Worm (Caenorhabditis elegans): ENCODE results near the gene snrp-40.1.

The snrp-40.1 gene

DNA sequence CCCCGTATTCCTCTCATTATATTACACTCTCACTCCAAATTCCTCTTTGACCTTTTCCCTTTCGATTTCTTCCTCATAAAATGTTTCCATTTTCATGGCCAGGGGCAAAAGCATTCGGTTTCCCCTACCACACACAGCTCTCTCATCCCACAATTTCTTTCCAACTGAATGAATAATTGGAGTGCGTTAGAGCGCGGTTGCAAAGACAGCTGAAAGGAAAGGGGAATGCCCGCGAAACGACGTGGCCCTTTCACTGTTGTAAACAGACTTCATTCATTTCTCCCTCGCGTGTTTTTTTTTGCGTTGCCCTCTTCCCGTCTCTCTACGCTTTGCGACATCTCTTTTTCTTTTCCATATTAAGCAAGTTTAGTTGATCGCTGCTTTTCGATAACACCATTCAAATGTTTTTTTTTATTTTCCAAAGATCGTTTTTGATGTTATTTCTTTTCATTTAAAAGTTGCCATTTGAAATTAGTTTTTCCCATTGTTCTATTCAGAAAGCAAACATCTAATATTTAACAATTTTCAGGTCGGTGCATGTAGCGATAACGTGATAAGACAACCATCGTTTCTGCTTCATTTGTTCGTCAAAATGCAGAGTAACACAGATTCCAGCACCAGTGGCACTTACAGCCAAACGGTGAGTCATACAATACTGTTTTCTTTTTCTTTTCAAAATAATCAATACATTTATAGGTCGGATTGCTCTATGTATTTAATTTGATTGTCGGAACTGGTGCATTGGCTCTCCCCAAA lies 37.1 kb downstream of the snrp-40.1 start, which contains the start of gene C03A3.2 (continued):
- TF ChIP-seq tlp-1 (tag; optimal IDR thresholded peaks at IDR 0.05) (no peak), mep-1 (tag; optimal IDR thresholded peaks at IDR 0.05) (peak; percentile 71), nhr-28 (tag; optimal IDR thresholded peaks at IDR 0.05) (no peak), lin-35 (GFP tag; optimal IDR thresholded peaks at IDR 0.05) (peak; percentile 52 to 72), zip-4 (GFP tag; optimal IDR thresholded peaks at IDR 0.05) (no peak), dpl-1 (GFP tag; optimal IDR thresholded peaks at IDR 0.05) (peak; percentile 38 to 79 (median 61)), C16A3.4 (tag; optimal IDR thresholded peaks at IDR 0.05) (peak; percentile 65), nhr-77 (tag; optimal IDR thresholded peaks at IDR 0.05) (peak; percentile 26), unc-130 (tag; optimal IDR thresholded peaks at IDR 0.05) (no peak), isw-1 (GFP tag; IDR thresholded peaks at IDR 0.05) (peak; percentile 22; the same call in 1 of the 2 replicates), efl-3 (GFP tag; optimal IDR thresholded peaks at IDR 0.05) (no peak), nhr-47 (tag; optimal IDR thresholded peaks at IDR 0.05) (peak; percentile 67), nhr-84 (tag; optimal IDR thresholded peaks at IDR 0.05) (no peak), ceh-8 (GFP tag; optimal IDR thresholded peaks at IDR 0.05) (peak; percentile 10), xbp-1 (tag; optimal IDR thresholded peaks at IDR 0.05) (peak; percentile 59), jun-1 (tag; optimal IDR thresholded peaks at IDR 0.05) (no peak), fkh-4 (tag; optimal IDR thresholded peaks at IDR 0.05; ENCODE audit: borderline replicate concordance) (no peak), mab-9 (GFP tag; IDR thresholded peaks at IDR 0.05) (0 out of 2 replicates have a peak, but pooled peaks have one; percentile 36), lin-14 (GFP tag; optimal IDR thresholded peaks at IDR 0.05) (peak; percentile 96), vab-15 (tag; optimal IDR thresholded peaks at IDR 0.05) (peak; percentile 92), skn-1 (tag; optimal IDR thresholded peaks at IDR 0.05) (peak; percentile 14), lir-3 (tag; optimal IDR thresholded peaks at IDR 0.05; ENCODE audit: poor library complexity) (peak; percentile 21), ztf-11 (tag; optimal IDR thresholded peaks at IDR 0.05) (no peak), C04F5.9 (tag; optimal IDR thresholded peaks at IDR 0.05) (no peak), sox-4 (tag; optimal IDR thresholded peaks at IDR 0.05) (no peak), nhr-12 (tag; optimal IDR thresholded peaks at IDR 0.05) (no peak), sptf-1 (tag; optimal IDR thresholded peaks at IDR 0.05) (no peak), nhr-71 (tag; optimal IDR thresholded peaks at IDR 0.05) (peak; percentile 76), Y116A8C.19 (tag; optimal IDR thresholded peaks at IDR 0.05; ENCODE audit: borderline replicate concordance) (no peak), aha-1 (tag; optimal IDR thresholded peaks at IDR 0.05) (no peak), unc-30 (tag; optimal IDR thresholded peaks at IDR 0.05) (no peak), pag-3 (tag; optimal IDR thresholded peaks at IDR 0.05; ENCODE audit: borderline replicate concordance, insufficient read depth) (no peak), efl-1 (optimal IDR thresholded peaks at IDR 0.05) (peak; percentile 50 to 72), efl-1 (GFP tag; optimal IDR thresholded peaks at IDR 0.05 in 1 of 2) (peak; percentile 49 to 92), egl-13 (tag; optimal IDR thresholded peaks at IDR 0.05) (peak; percentile 24), tbx-2 (tag; optimal IDR thresholded peaks at IDR 0.05) (peak; percentile 67), nhr-20 (tag; optimal IDR thresholded peaks at IDR 0.05) (peak; percentile 64), pqm-1 (tag; optimal IDR thresholded peaks at IDR 0.05) (no peak), blmp-1 (tag; optimal IDR thresholded peaks at IDR 0.05) (peak; percentile 97), alr-1 (tag; optimal IDR thresholded peaks at IDR 0.05; ENCODE audit: borderline replicate concordance) (no peak), ama-1 (optimal IDR thresholded peaks at IDR 0.05) (no peak), unc-86 (tag; optimal IDR thresholded peaks at IDR 0.05) (peak; percentile 73), elt-3 (tag; optimal IDR thresholded peaks at IDR 0.05) (peak in 1 of 6 experiments; percentile 55), nhr-237 (tag; optimal IDR thresholded peaks at IDR 0.05) (no peak), ceh-82 (tag; optimal IDR thresholded peaks at IDR 0.05) (peak; percentile 10 to 87 (median 64)), lin-15B (tag; optimal IDR thresholded peaks at IDR 0.05) (peak; percentile 54), swsn-7 (tag; optimal IDR thresholded peaks at IDR 0.05) (peak; percentile 67), aly-2 (tag; optimal IDR thresholded peaks at IDR 0.05) (no peak), ceh-88 (GFP tag; IDR thresholded peaks at IDR 0.05) (no peak), egl-27 (tag; optimal IDR thresholded peaks at IDR 0.05) (no peak), fkh-10 (GFP tag; optimal IDR thresholded peaks at IDR 0.05) (peak; percentile 64), irx-1 (tag; optimal IDR thresholded peaks at IDR 0.05) (peak; percentile 26)

All from whole organism, L1 larva.